Worm (Caenorhabditis elegans): ENCODE measurements around the gene tmem-145.

Gene tmem-145

ce11 chrX:12080581-12081162 is 7.0 kb upstream of the tmem-145 start:
- TF ChIP-seq lsy-2 (tag; optimal IDR thresholded peaks at IDR 0.05) (no peak), sem-2 (GFP tag; optimal IDR thresholded peaks at IDR 0.05) (no peak), ces-1 (GFP tag; optimal IDR thresholded peaks at IDR 0.05) (no peak), flh-1 (GFP tag; optimal IDR thresholded peaks at IDR 0.05) (no peak), hlh-1 (tag; optimal IDR thresholded peaks at IDR 0.05) (no peak), elt-1 (tag; optimal IDR thresholded peaks at IDR 0.05; ENCODE audit: borderline replicate concordance, insufficient read depth) (no peak), cnd-1 (tag; optimal IDR thresholded peaks at IDR 0.05) (no peak), blmp-1 (tag; optimal IDR thresholded peaks at IDR 0.05) (peak; percentile 68)

DNA sequence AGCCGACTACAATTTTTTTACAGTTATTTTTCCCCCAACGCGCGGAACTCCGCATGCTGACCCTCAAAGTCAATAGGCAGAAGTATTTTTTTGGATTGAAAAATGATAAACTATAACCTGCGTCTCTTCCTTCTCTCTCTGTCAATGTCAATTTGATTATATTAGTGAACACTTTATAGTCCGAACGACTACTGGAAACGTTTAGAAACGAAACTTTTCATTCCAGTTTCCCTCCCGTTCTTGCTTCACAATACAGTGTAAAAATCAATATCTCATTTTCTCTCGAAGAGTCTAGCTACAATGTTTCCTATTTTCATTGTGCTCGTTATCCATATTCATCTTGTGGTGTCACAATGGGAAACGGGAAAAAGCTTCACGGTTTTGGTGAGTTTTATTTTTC is 5.4 kb downstream of the tmem-145 start, which contains the start of gene lgc-24:
Gene lgc-24, plus strand, starts transcription at position 301 of the 400 bp plus-strand sequence.
- TF ChIP-seq ceh-43 (GFP tag; optimal IDR thresholded peaks at IDR 0.05) (no peak), nhr-76 (tag; optimal IDR thresholded peaks at IDR 0.05) (no peak), blmp-1 (tag; optimal IDR thresholded peaks at IDR 0.05) (no peak), mep-1 (tag; optimal IDR thresholded peaks at IDR 0.05) (no peak), ceh-39 (tag; optimal IDR thresholded peaks at IDR 0.05) (no peak)

DNA sequence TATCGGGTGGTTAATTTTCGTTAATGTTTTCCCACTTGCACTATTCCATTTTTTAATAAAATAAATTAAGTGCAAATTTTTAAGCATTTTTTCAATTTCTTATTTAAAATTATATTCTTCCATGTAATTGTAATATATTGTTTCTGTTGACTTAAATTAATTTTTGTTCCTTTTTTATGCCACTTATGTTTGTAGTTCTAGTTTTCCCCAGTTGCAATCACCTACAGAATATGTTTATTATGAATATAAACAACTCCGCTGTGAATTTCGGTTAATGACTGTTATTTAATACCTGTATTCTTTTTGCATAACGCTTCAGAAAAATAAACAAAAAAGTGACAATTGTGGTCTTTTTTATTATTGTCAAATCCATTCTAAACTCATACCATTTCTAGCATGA is 8.8 kb downstream of the tmem-145 start, which contains the start of gene lgc-23:
Gene lgc-23, plus strand, starts transcription at position 301 of the 400 bp plus-strand sequence.
- TF ChIP-seq nhr-28 (tag; optimal IDR thresholded peaks at IDR 0.05) (no peak), ceh-83 (GFP tag; optimal IDR thresholded peaks at IDR 0.05) (no peak), ztf-11 (tag; optimal IDR thresholded peaks at IDR 0.05) (no peak), lsy-2 (tag; optimal IDR thresholded peaks at IDR 0.05) (no peak), nhr-237 (tag; optimal IDR thresholded peaks at IDR 0.05) (no peak), ces-1 (GFP tag; optimal IDR thresholded peaks at IDR 0.05) (no peak), unc-62 (GFP tag; optimal IDR thresholded peaks at IDR 0.05) (no peak)

ce11 chrX:12056973-12057372 is 16.7 kb downstream of the tmem-145 start, which contains the start of gene B0198.3:
B0198.3 (minus strand) TSS chrX:12057073.
- TF ChIP-seq elt-3 (tag; optimal IDR thresholded peaks at IDR 0.05) (no peak), M03D4.4 (tag; optimal IDR thresholded peaks at IDR 0.05) (no peak), bed-3 (GFP tag; optimal IDR thresholded peaks at IDR 0.05) (no peak), drap-1 (GFP tag; optimal IDR thresholded peaks at IDR 0.05) (no peak)

ce11 chrX:12038728-12039127 is 34.9 kb downstream of the tmem-145 start:
- TF ChIP-seq bed-3 (GFP tag; optimal IDR thresholded peaks at IDR 0.05) (no peak), snpc-4 (tag; optimal IDR thresholded peaks at IDR 0.05) (no peak), ces-1 (GFP tag; optimal IDR thresholded peaks at IDR 0.05) (no peak), flh-1 (GFP tag; optimal IDR thresholded peaks at IDR 0.05) (no peak), unc-62 (GFP tag; optimal IDR thresholded peaks at IDR 0.05) (peak; percentile 29), tbx-8 (GFP tag; optimal IDR thresholded peaks at IDR 0.05) (no peak)

ce11 chrX:12037978-12038377 is 35.7 kb downstream of the tmem-145 start:
- TF ChIP-seq hlh-1 (tag; optimal IDR thresholded peaks at IDR 0.05), result no peak
- peak; percentile 59 for TF ChIP-seq ces-1 (GFP tag; optimal IDR thresholded peaks at IDR 0.05)

- TF ChIP-seq nhr-76 (tag; optimal IDR thresholded peaks at IDR 0.05) (no peak), ces-1 (GFP tag; optimal IDR thresholded peaks at IDR 0.05) (peak; percentile 88), lsy-2 (tag; optimal IDR thresholded peaks at IDR 0.05) (no peak), ham-2 (GFP tag; optimal IDR thresholded peaks at IDR 0.05) (no peak), elt-3 (tag; optimal IDR thresholded peaks at IDR 0.05) (no peak), unc-39 (tag; optimal IDR thresholded peaks at IDR 0.05) (no peak)
These were observed 37.5 kb downstream of the tmem-145 start for ce11 chrX:12036114-12036513.

DNA sequence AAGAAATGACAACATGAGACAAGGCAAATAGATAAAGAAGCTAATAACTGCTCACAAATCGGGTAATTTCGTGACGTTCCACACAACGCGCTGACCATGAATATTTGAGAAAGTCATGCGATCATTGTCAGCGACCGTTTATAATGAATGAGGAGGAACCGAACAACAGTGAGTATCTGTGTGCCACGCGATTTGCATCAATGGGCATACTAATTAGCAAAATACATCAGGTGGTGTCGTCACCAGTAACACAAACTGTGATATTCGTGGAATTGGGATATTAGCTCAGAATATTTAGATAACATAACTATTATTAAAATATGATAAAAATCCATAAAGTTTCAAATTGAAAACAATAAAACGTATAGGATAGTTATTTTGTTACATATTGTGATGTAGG is 39.0 kb downstream of the tmem-145 start:
- TF ChIP-seq unc-120 (tag; optimal IDR thresholded peaks at IDR 0.05; ENCODE audit: poor library complexity, severe bottlenecking) (no peak), hlh-1 (tag; optimal IDR thresholded peaks at IDR 0.05) (no peak), pha-4 (tag; optimal IDR thresholded peaks at IDR 0.05) (no peak), unc-62 (GFP tag; optimal IDR thresholded peaks at IDR 0.05) (no peak), mep-1 (tag; optimal IDR thresholded peaks at IDR 0.05) (no peak), snpc-4 (tag; optimal IDR thresholded peaks at IDR 0.05) (no peak), lin-13 (tag; optimal IDR thresholded peaks at IDR 0.05) (no peak), elt-1 (tag; optimal IDR thresholded peaks at IDR 0.05; ENCODE audit: borderline replicate concordance, insufficient read depth) (no peak), cnd-1 (tag; optimal IDR thresholded peaks at IDR 0.05) (no peak), ceh-83 (GFP tag; optimal IDR thresholded peaks at IDR 0.05) (no peak), mab-5 (tag; optimal IDR thresholded peaks at IDR 0.05) (no peak), sptf-1 (tag; optimal IDR thresholded peaks at IDR 0.05) (no peak), blmp-1 (tag; optimal IDR thresholded peaks at IDR 0.05) (no peak), nhr-12 (tag; optimal IDR thresholded peaks at IDR 0.05) (no peak), elt-3 (tag; optimal IDR thresholded peaks at IDR 0.05) (no peak), nhr-76 (tag; optimal IDR thresholded peaks at IDR 0.05) (no peak), lin-32 (GFP tag; optimal IDR thresholded peaks at IDR 0.05) (no peak), ceh-39 (tag; optimal IDR thresholded peaks at IDR 0.05) (no peak)

Data from whole organism, mixed stage, embryonic.